Worm (Caenorhabditis elegans) whole organism, L3 larva: ENCODE results near the gene snt-7.

Experiments used
- ZK546.5 ChIP-seq: sonication (generic microtip); optimal IDR thresholded peaks from 2 replicates; lab custom pipeline; 2017; ENCODE audit warnings: missing biosample characterization, missing genetic modification characterization
- ceh-9 ChIP-seq: sonication (generic microtip); optimal IDR thresholded peaks from 2 replicates; lab custom pipeline; 2018; ENCODE audit warnings: missing biosample characterization, missing genetic modification characterization
- egl-27 ChIP-seq: sonication (generic microtip); optimal IDR thresholded peaks from 4 replicates; lab custom pipeline; 2017; ENCODE audit warnings: missing biosample characterization, missing genetic modification reagents, missing genetic modification characterization
- elt-1 ChIP-seq: fragments of 150-350 bp; optimal IDR thresholded peaks from 2 replicates; lab custom pipeline; 2014; ENCODE audit warnings: missing biosample characterization, missing genetic modification characterization
- elt-3 ChIP-seq, 3 experiments: fragments of 150-350 bp in 1 of 3; sonication (generic microtip) in 2 of 3; optimal IDR thresholded peaks; 2 replicates in 2 of 3; 4 replicates in 1 of 3; lab custom pipeline; 2014 to 2017; ENCODE audit warnings: missing biosample characterization in 3 of 3, missing genetic modification characterization in 3 of 3
- fkh-10 ChIP-seq: sonication (generic microtip); optimal IDR thresholded peaks from 2 replicates; lab custom pipeline; 2017; ENCODE audit warnings: missing biosample characterization, missing genetic modification reagents, missing genetic modification characterization
- fos-1 ChIP-seq: fragments of 150-350 bp; optimal IDR thresholded peaks from 2 replicates; lab custom pipeline; 2014; ENCODE audit warnings: missing biosample characterization, missing genetic modification characterization
- jun-1 ChIP-seq: fragments of 150-350 bp; optimal IDR thresholded peaks from 2 replicates; lab custom pipeline; 2014; ENCODE audit warnings: missing biosample characterization, missing genetic modification reagents, missing genetic modification characterization
- nhr-11 ChIP-seq: fragments of 150-350 bp; optimal IDR thresholded peaks from 2 replicates; lab custom pipeline; 2014; ENCODE audit warnings: missing biosample characterization, missing genetic modification characterization
- nhr-67 ChIP-seq: fragments of 150-350 bp; optimal IDR thresholded peaks from 2 replicates; lab custom pipeline; 2014; ENCODE audit warnings: missing biosample characterization, missing genetic modification characterization
- sea-2 ChIP-seq: fragments of 150-350 bp; sonication (generic microtip); optimal IDR thresholded peaks from 4 replicates; lab custom pipeline; 2014; ENCODE audit warnings: missing biosample characterization, missing genetic modification reagents, missing genetic modification characterization
- skn-1 ChIP-seq: fragments of 150-350 bp; optimal IDR thresholded peaks from 2 replicates; lab custom pipeline; 2014; ENCODE audit warnings: missing biosample characterization, missing genetic modification characterization
- unc-62 ChIP-seq: fragments of 150-350 bp; sonication (generic microtip); optimal IDR thresholded peaks from 4 replicates; lab custom pipeline; 2014; ENCODE audit warnings: missing biosample characterization, missing genetic modification reagents, missing genetic modification characterization
- ztf-11 ChIP-seq: fragments of 150-350 bp; optimal IDR thresholded peaks from 2 replicates; lab custom pipeline; 2014; ENCODE audit warnings: missing biosample characterization, missing genetic modification characterization

DNA sequence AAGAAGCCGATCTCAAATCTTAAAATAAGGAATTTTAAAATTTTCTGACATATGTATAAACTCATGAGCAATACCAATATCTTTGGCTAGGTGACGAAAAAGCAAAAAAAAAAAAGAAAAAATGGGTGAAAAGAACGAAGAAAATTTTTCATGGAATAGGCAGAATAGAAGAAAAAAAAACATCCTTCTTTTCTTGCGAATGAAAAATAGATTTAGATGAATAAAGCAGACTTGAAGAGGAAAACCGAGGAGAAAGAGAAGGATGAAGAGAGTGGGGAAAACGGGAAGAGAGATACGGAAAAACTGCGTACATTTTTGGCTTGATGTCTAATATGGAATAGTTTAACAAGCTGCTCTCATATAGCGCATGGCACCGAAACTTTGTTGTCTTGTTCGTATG is 32.8 kb upstream of the snt-7 start:
- TF ChIP-seq ZK546.5 (tag; lab: Kevin White, UChicago) (no peak), elt-1 (tag; lab: Kevin White, UChicago) (no peak), elt-3 (tag; optimal IDR thresholded peaks at IDR 0.05; lab: Kevin White, UChicago) (no peak), unc-62 (GFP tag; lab: Kevin White, UChicago) (no peak), fos-1 (tag; lab: Kevin White, UChicago) (no peak), jun-1 (tag; lab: Kevin White, UChicago) (no peak), ceh-9 (tag; lab: Kevin White, UChicago) (no peak), ztf-11 (tag; lab: Kevin White, UChicago) (no peak), skn-1 (tag; lab: Kevin White, UChicago) (no peak), fkh-10 (no peak), sea-2 (GFP tag; lab: Kevin White, UChicago) (no peak), nhr-11 (tag; lab: Kevin White, UChicago) (no peak), egl-27 (tag; lab: Kevin White, UChicago) (no peak), nhr-67 (tag; lab: Kevin White, UChicago) (no peak)
